Worm (Caenorhabditis elegans): ENCODE measurements around the gene Y76A2B.4.

ce11 chrIII:13563000-13563522, 16.5 kb upstream of the Y76A2B.4 start, which contains the start of gene T05D4.2:
- TF ChIP-seq lim-7 (GFP tag; IDR thresholded peaks at IDR 0.05) (no peak), php-3 (GFP tag; IDR thresholded peaks at IDR 0.05) (no peak), lin-13 (GFP tag; optimal IDR thresholded peaks at IDR 0.05) (no peak), unc-62 (GFP tag; optimal IDR thresholded peaks at IDR 0.05 in 1 of 2) (peak in 1 of 2 experiments; percentile 97), unc-62 (tag; optimal IDR thresholded peaks at IDR 0.05) (no peak), daf-16 (GFP tag; optimal IDR thresholded peaks at IDR 0.05) (no peak), daf-16 (tag; optimal IDR thresholded peaks at IDR 0.05) (no peak), mes-2 (tag; optimal IDR thresholded peaks at IDR 0.05; ENCODE audit: poor library complexity, severe bottlenecking) (no peak), aha-1 (tag) (no peak), ama-1 (optimal IDR thresholded peaks at IDR 0.05) (peak; percentile 57), nhr-25 (tag; optimal IDR thresholded peaks at IDR 0.05; ENCODE audit: borderline replicate concordance, insufficient read depth) (no peak), snpc-4 (tag; optimal IDR thresholded peaks at IDR 0.05) (no peak), unc-130 (GFP tag; optimal IDR thresholded peaks at IDR 0.05) (no peak), tra-1 (GFP tag; IDR thresholded peaks at IDR 0.05) (no peak), pha-4 (GFP tag; IDR thresholded peaks at IDR 0.05) (no peak), pha-4 (tag; optimal IDR thresholded peaks at IDR 0.05) (no peak), unc-39 (tag; optimal IDR thresholded peaks at IDR 0.05) (no peak)

Data from whole organism, L4 larva.